Worm (Caenorhabditis elegans): ENCODE results near the gene W08E12.6.

DNA sequence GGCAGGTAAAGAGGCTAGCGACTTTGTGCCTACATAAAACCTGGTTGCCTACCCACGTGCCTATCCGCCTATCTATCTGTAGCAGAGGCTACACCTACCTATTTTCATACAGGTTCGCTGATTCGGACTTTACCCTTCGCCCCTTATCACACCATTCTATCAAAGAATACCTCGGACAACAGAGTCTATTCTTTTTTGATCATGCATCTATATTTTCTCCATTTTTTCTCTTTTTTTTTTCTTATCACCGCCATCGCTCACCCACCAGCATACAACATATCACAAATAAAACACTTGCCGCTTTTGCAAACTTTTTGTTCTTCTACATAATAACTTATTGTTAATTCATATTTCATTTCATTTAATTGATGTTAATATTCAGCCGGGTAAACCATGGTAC is 39.9 kb upstream of the W08E12.6 start, which contains the start of gene T26C12.1:
- TF ChIP-seq him-1 (tag; optimal IDR thresholded peaks at IDR 0.05) (no peak), W03F9.2 (tag; optimal IDR thresholded peaks at IDR 0.05) (no peak), dao-5 (tag; optimal IDR thresholded peaks at IDR 0.05) (no peak)
